Worm (Caenorhabditis elegans) whole organism, midembryonic: ENCODE data around the gene T23F2.4.

ENCODE experiments used
- T22C8.4 ChIP-seq: fragments of 200-800 bp; sonication (Bioruptor generic); IDR thresholded peaks from 2 replicates; pipeline ENCODE4 v1.3.6; 2022; ENCODE audit warnings: missing genetic modification characterization, missing compliant biosample characterization
- cog-1 ChIP-seq: sonication (generic microtip); optimal IDR thresholded peaks from 2 replicates; lab custom pipeline; 2016; ENCODE audit warnings: missing genetic modification characterization, missing compliant biosample characterization
- flt-1 ChIP-seq: fragments of 200-800 bp; sonication (Bioruptor generic); IDR thresholded peaks from 2 replicates; pipeline ENCODE4 v1.3.6; 2022; ENCODE audit warnings: missing genetic modification characterization, missing compliant biosample characterization
- klf-2 ChIP-seq: fragments of 200-800 bp; sonication (Bioruptor generic); conservative IDR thresholded peaks from 2 replicates; pipeline ENCODE4 v1.3.6; 2022; ENCODE audit warnings: missing genetic modification reagents, missing genetic modification characterization, missing compliant biosample characterization
- med-1 ChIP-seq: sonication (generic microtip); optimal IDR thresholded peaks from 2 replicates; lab custom pipeline; 2017; ENCODE audit warnings: missing genetic modification characterization, mild to moderate bottlenecking, missing compliant biosample characterization, antibody characterized with exemption, missing genetic modification reagents; ENCODE audit not compliant: insufficient read depth
- ref-1 ChIP-seq: fragments of 200-800 bp; sonication (Bioruptor generic); conservative IDR thresholded peaks from 2 replicates; pipeline ENCODE4 v1.3.6; 2022; ENCODE audit warnings: missing genetic modification reagents, missing genetic modification characterization, missing compliant biosample characterization
- tab-1 ChIP-seq: fragments of 200-800 bp; sonication (Bioruptor generic); IDR thresholded peaks from 2 replicates; pipeline ENCODE4 v1.3.6; 2022; ENCODE audit warnings: missing genetic modification characterization, missing compliant biosample characterization
- ztf-23 ChIP-seq: fragments of 200-800 bp; sonication (Bioruptor generic); IDR thresholded peaks from 2 replicates; pipeline ENCODE4 v1.3.6; 2022; ENCODE audit warnings: missing genetic modification reagents, missing genetic modification characterization, missing compliant biosample characterization
- ztf-29 ChIP-seq: fragments of 200-800 bp; sonication (Bioruptor generic); IDR thresholded peaks from 2 replicates; pipeline ENCODE4 v1.3.6; 2022; ENCODE audit warnings: missing genetic modification reagents, missing genetic modification characterization, missing compliant biosample characterization

The T23F2.4 gene

ce11 chrX:5485284-5485927, 29.5 kb downstream of the T23F2.4 start:
- peak; percentile 51 for TF ChIP-seq flt-1 (GFP tag; lab: Robert Waterston, UW)
- no peak for TF ChIP-seq med-1
- peak; percentile 60; the same call in 1 of the 2 replicates for TF ChIP-seq T22C8.4 (GFP tag; lab: Robert Waterston, UW)

DNA sequence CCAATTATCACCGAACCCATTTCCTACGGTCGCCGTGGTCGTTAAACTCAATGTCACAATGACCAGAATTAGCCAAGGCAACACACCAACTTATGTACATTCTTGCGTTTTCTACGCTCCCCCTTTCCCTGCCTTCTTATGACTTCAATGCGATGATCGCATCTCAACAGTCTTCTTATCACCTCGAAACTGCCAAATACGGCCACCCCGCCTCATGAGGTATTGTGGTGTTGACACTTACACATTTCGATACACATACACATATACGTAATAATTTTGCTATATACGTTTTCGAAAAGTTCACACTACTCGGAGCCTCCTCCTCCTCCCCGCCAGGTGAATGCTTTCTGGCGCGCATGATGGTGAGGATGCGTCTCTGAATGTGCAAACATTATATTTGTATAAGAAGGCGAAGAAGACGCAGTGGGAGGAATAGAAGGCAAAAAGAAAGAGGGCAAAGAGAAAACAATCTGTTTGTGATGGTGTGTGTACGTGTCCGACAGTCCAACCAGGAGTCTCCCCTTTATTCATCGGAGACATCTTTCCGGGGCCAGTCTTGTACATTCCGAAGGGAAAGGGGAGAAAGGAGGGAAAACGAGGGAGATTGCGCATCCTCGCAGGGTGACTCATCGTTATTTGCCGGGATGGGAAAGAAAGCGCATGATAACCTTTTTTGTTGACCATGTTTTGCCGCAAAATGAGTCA, 34.9 kb downstream of the T23F2.4 start:
- TF ChIP-seq flt-1 (GFP tag; lab: Robert Waterston, UW) (no peak), klf-2 (GFP tag; lab: Robert Waterston, UW) (no peak), ref-1 (GFP tag; lab: Robert Waterston, UW) (no peak), ztf-23 (GFP tag; lab: Robert Waterston, UW) (0 out of 2 replicates have a peak, but pooled peaks have one; percentile 35), ztf-29 (GFP tag; lab: Robert Waterston, UW) (no peak), T22C8.4 (GFP tag; lab: Robert Waterston, UW) (no peak), med-1 (no peak), cog-1 (peak; percentile 67), tab-1 (GFP tag; lab: Robert Waterston, UW) (0 out of 2 replicates have a peak, but pooled peaks have one; percentile 53)

DNA sequence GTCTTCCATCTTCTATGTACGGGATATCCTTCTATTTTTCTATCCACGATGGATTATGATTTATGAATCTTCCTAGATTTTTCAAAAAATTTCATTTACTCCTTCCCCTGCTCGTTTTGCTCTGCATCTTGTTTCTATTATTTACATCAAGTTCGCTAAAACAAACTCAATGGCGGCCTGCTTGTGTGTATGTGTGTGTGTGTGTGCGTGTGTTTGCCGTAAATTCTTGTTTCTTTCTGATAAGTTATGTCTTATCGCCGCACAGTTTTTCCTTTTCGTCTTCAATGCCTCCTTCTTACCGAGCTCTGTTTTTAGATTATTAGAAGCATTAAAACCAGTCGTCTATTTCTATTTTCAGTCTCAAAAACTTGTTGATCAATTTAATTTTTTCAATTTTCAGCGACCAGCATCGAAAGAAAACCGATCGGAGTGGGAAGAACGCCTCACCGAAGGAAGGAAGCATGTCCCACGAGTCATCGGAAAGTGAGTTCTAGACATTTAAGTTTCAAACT, 35.5 kb downstream of the T23F2.4 start, which contains the start of gene dlg-1:
Gene dlg-1, plus strand, starts transcription at position 401 of the 512 bp plus-strand sequence.
- TF ChIP-seq ref-1 (GFP tag; lab: Robert Waterston, UW): no peak
- TF ChIP-seq ztf-23 (GFP tag; lab: Robert Waterston, UW): no peak
- TF ChIP-seq T22C8.4 (GFP tag; lab: Robert Waterston, UW): no peak
- no peak for TF ChIP-seq med-1
- TF ChIP-seq tab-1 (GFP tag; lab: Robert Waterston, UW): no peak
- no peak for TF ChIP-seq cog-1
- TF ChIP-seq ztf-29 (GFP tag; lab: Robert Waterston, UW): no peak
- no peak for TF ChIP-seq flt-1 (GFP tag; lab: Robert Waterston, UW)
- TF ChIP-seq klf-2 (GFP tag; lab: Robert Waterston, UW): no peak

- TF ChIP-seq med-1 (no peak), T22C8.4 (GFP tag; lab: Robert Waterston, UW) (no peak), klf-2 (GFP tag; lab: Robert Waterston, UW) (no peak), flt-1 (GFP tag; lab: Robert Waterston, UW) (no peak), ref-1 (GFP tag; lab: Robert Waterston, UW) (no peak), tab-1 (GFP tag; lab: Robert Waterston, UW) (no peak)
Measured at ce11 chrX:5478875-5479274, 36.0 kb downstream of the T23F2.4 start.

DNA sequence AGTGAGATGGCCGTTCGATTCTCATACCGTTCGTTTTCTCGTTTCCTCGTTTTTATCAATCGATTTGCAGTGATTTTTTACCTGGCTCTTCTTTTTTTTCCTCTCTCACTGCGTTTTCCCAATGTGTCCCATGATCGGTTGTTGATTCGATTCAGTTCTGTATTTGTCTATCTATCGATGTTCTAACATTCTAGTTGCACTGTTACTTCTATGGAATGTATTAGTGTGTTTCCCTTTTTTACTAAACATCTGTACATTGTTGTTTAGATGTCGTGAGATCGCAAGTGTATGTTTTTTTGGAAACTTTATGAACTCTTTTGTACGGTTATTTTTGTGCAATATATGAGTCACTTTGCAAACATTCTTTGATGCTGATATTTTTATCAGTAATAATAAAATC, 37.3 kb downstream of the T23F2.4 start:
- TF ChIP-seq cog-1 (no peak), med-1 (no peak), tab-1 (GFP tag; lab: Robert Waterston, UW) (no peak), ztf-23 (GFP tag; lab: Robert Waterston, UW) (no peak), klf-2 (GFP tag; lab: Robert Waterston, UW) (no peak), ref-1 (GFP tag; lab: Robert Waterston, UW) (no peak), ztf-29 (GFP tag; lab: Robert Waterston, UW) (no peak), flt-1 (GFP tag; lab: Robert Waterston, UW) (no peak), T22C8.4 (GFP tag; lab: Robert Waterston, UW) (no peak)

- TF ChIP-seq med-1 (no peak), T22C8.4 (GFP tag; lab: Robert Waterston, UW) (no peak), flt-1 (GFP tag; lab: Robert Waterston, UW) (no peak), ztf-29 (GFP tag; lab: Robert Waterston, UW) (no peak), ref-1 (GFP tag; lab: Robert Waterston, UW) (no peak), klf-2 (GFP tag; lab: Robert Waterston, UW) (no peak), ztf-23 (GFP tag; lab: Robert Waterston, UW) (no peak), tab-1 (GFP tag; lab: Robert Waterston, UW) (no peak), cog-1 (no peak)
Measured at ce11 chrX:5476357-5476756, 38.5 kb downstream of the T23F2.4 start.

DNA sequence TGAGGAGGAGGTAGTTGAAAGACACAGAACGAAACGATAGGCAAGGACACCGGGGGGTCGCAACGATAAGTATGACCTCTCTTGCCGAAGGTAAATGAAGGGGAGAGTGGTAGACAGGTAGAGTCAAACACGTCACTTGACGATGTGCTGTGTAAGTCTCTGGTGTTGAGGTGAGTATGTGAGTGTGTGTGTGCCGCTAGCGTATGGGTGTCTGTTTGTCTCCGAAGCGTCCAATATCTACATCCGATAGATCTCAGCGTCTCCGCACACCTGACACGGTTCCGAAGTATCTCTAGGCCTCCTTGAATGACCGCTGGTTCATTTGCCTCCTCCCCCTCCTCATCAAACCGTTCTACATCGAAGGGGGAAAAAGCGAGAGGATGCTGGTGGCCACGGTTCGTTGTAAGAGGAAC, 39.7 kb downstream of the T23F2.4 start:
- TF ChIP-seq tab-1 (GFP tag; lab: Robert Waterston, UW) (peak; percentile 70), ztf-23 (GFP tag; lab: Robert Waterston, UW) (0 out of 2 replicates have a peak, but pooled peaks have one; percentile 52), med-1 (no peak), T22C8.4 (GFP tag; lab: Robert Waterston, UW) (no peak), cog-1 (peak; percentile 81), flt-1 (GFP tag; lab: Robert Waterston, UW) (peak; percentile 77)

ce11 chrX:5470111-5470745, 44.7 kb downstream of the T23F2.4 start:
- TF ChIP-seq med-1: no peak

DNA sequence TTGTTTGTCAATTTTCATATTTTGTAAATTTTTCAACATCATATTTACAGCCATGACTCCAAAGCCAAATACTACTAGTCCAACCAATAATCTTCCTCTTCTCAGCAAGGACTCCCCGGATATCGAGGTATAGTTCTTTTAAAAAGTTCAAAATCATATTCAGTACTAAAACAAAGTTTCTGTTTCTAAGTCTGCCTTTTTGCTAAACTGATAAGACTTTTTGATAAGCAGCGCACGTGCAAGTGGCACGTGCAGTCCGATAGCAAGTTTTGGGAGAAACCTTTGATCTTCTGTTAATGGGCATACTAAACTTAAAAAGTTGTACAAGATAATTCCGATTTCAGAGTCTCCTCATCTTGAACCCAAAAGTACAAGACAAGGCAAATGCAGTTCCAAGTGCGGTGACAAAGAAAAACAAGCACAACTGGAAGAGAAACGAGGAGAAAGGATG, 47.0 kb downstream of the T23F2.4 start, which contains the start of gene dpyd-1:
Gene dpyd-1, plus strand, starts transcription at position 51 of the 451 bp plus-strand sequence.
- TF ChIP-seq ztf-23 (GFP tag; lab: Robert Waterston, UW) (no peak), klf-2 (GFP tag; lab: Robert Waterston, UW) (no peak), ref-1 (GFP tag; lab: Robert Waterston, UW) (no peak), flt-1 (GFP tag; lab: Robert Waterston, UW) (no peak), T22C8.4 (GFP tag; lab: Robert Waterston, UW) (no peak), tab-1 (GFP tag; lab: Robert Waterston, UW) (no peak), ztf-29 (GFP tag; lab: Robert Waterston, UW) (no peak), cog-1 (no peak), med-1 (no peak)
